Fruit fly (Drosophila melanogaster): ENCODE measurements around the gene CG7963.

- TF ChIP-seq EcR (GFP tag; optimal IDR thresholded peaks at IDR 0.05) (no peak), usp (GFP tag; optimal IDR thresholded peaks at IDR 0.05) (no peak), Dll (optimal IDR thresholded peaks at IDR 0.05) (no peak), psq (optimal IDR thresholded peaks at IDR 0.05) (no peak)
Observed at dm6 chr3R:8362259-8362876, at the start of gene CG7963, which contains the start of gene Veneno.

All from whole organism.